Worm (Caenorhabditis elegans) whole organism, L1 larva: Measurements from ENCODE around the gene F59G1.4.

ENCODE experiments used
- C04F5.9 ChIP-seq: sonication (generic microtip); optimal IDR thresholded peaks from 2 replicates; lab custom pipeline; 2016; ENCODE audit warnings: missing genetic modification characterization, missing compliant biosample characterization
- C34B4.2 ChIP-seq: sonication (generic microtip); optimal IDR thresholded peaks from 2 replicates; lab custom pipeline; 2017; ENCODE audit warnings: mild to moderate bottlenecking, missing genetic modification characterization, missing compliant biosample characterization
- Y116A8C.19 ChIP-seq: sonication (generic microtip); optimal IDR thresholded peaks from 2 replicates; lab custom pipeline; 2016; ENCODE audit warnings: missing compliant biosample characterization, missing genetic modification characterization, borderline replicate concordance
- aha-1 ChIP-seq: fragments of 150-350 bp; optimal IDR thresholded peaks from 2 replicates; lab custom pipeline; 2014; ENCODE audit warnings: missing biosample characterization, missing genetic modification characterization
- alr-1 ChIP-seq: fragments of 200-800 bp; sonication (Bioruptor generic); optimal IDR thresholded peaks from 2 replicates; lab custom pipeline; 2018; ENCODE audit warnings: borderline replicate concordance, mild to moderate bottlenecking, missing genetic modification characterization, missing compliant biosample characterization
- blmp-1 ChIP-seq: fragments of 150-350 bp; optimal IDR thresholded peaks from 2 replicates; lab custom pipeline; 2014; ENCODE audit warnings: missing biosample characterization, missing genetic modification characterization
- ces-1 ChIP-seq: fragments of 150-350 bp; optimal IDR thresholded peaks from 2 replicates; lab custom pipeline; 2014; ENCODE audit warnings: missing biosample characterization, missing genetic modification reagents, missing genetic modification characterization
- dsc-1 ChIP-seq: sonication (generic microtip); optimal IDR thresholded peaks from 2 replicates; lab custom pipeline; 2016; ENCODE audit warnings: mild to moderate bottlenecking, missing genetic modification characterization, missing compliant biosample characterization
- efl-1 ChIP-seq, 4 experiments: fragments of 150-350 bp; optimal IDR thresholded peaks in 3 of 4; peaks in 1 of 4; 1 replicate in 1 of 4; 2 replicates in 3 of 4; lab custom pipeline; 2014; ENCODE audit warnings: missing biosample characterization in 2 of 4, missing genetic modification characterization in 2 of 4, missing genetic modification reagents in 2 of 4
- efl-3 ChIP-seq: fragments of 200-800 bp; sonication (Bioruptor generic); optimal IDR thresholded peaks from 2 replicates; lab custom pipeline; 2018; ENCODE audit warnings: mild to moderate bottlenecking, missing genetic modification characterization, missing compliant biosample characterization
- egl-27 ChIP-seq, 2 experiments: fragments of 150-350 bp in 1 of 2; sonication (generic microtip); optimal IDR thresholded peaks; 3 replicates each; lab custom pipeline; 2017 to 2018; ENCODE audit warnings: missing biosample characterization in 2 of 2, missing genetic modification characterization in 2 of 2, missing genetic modification reagents in 2 of 2
- elt-2 ChIP-seq: sonication (generic microtip); optimal IDR thresholded peaks from 2 replicates; lab custom pipeline; 2016; ENCODE audit warnings: missing genetic modification characterization, mild to moderate bottlenecking, inconsistent platforms, missing compliant biosample characterization, missing genetic modification reagents
- ets-5 ChIP-seq: fragments of 200-800 bp; sonication (Bioruptor generic); IDR thresholded peaks from 2 replicates; pipeline ENCODE4 v1.3.6; 2022; ENCODE audit warnings: missing genetic modification characterization, missing compliant biosample characterization
- fkh-8 ChIP-seq: sonication (generic microtip); optimal IDR thresholded peaks from 2 replicates; lab custom pipeline; 2016; ENCODE audit warnings: mild to moderate bottlenecking, missing genetic modification characterization, missing compliant biosample characterization
- hlh-4 ChIP-seq: sonication (generic microtip); optimal IDR thresholded peaks from 2 replicates; lab custom pipeline; 2016; ENCODE audit warnings: mild to moderate bottlenecking, missing genetic modification characterization, missing compliant biosample characterization
- isw-1 ChIP-seq: fragments of 200-800 bp; sonication (Bioruptor generic); IDR thresholded peaks from 2 replicates; pipeline ENCODE4 v1.3.6; 2022; ENCODE audit warnings: missing genetic modification characterization, missing compliant biosample characterization
- jun-1 ChIP-seq: fragments of 150-350 bp; optimal IDR thresholded peaks from 2 replicates; lab custom pipeline; 2014; ENCODE audit warnings: missing biosample characterization, missing genetic modification reagents, missing genetic modification characterization
- lin-13 ChIP-seq: fragments of 150-350 bp; optimal IDR thresholded peaks from 2 replicates; lab custom pipeline; 2014; ENCODE audit warnings: missing biosample characterization, missing genetic modification reagents, missing genetic modification characterization
- lin-14 ChIP-seq: fragments of 200-800 bp; sonication (Bioruptor generic); optimal IDR thresholded peaks from 2 replicates; lab custom pipeline; 2018; ENCODE audit warnings: mild to moderate bottlenecking, missing genetic modification characterization, moderate library complexity, missing compliant biosample characterization
- lin-35 ChIP-seq, 2 experiments: fragments of 150-350 bp; optimal IDR thresholded peaks; 2 replicates each; lab custom pipeline; 2014; ENCODE audit warnings: missing biosample characterization in 2 of 2, missing genetic modification characterization in 2 of 2, missing genetic modification reagents in 2 of 2
- lir-3 ChIP-seq: sonication (generic microtip); optimal IDR thresholded peaks from 2 replicates; lab custom pipeline; 2016; ENCODE audit warnings: mild to moderate bottlenecking, missing genetic modification characterization, moderate library complexity, missing compliant biosample characterization; ENCODE audit not compliant: poor library complexity
- mdl-1 ChIP-seq, 2 experiments: fragments of 150-350 bp; optimal IDR thresholded peaks; 2 replicates each; lab custom pipeline; 2014 to 2017; ENCODE audit warnings: missing biosample characterization in 2 of 2, missing genetic modification characterization in 2 of 2, inconsistent platforms in 1 of 2
- mep-1 ChIP-seq: fragments of 150-350 bp; optimal IDR thresholded peaks from 2 replicates; lab custom pipeline; 2014; ENCODE audit warnings: missing biosample characterization, missing genetic modification characterization
- nhr-11 ChIP-seq: fragments of 150-350 bp; optimal IDR thresholded peaks from 2 replicates; lab custom pipeline; 2014; ENCODE audit warnings: missing biosample characterization, missing genetic modification characterization
- nhr-19 ChIP-seq: fragments of 200-800 bp; sonication (Bioruptor generic); conservative IDR thresholded peaks from 2 replicates; pipeline ENCODE4 v1.3.6; 2022; ENCODE audit warnings: missing genetic modification characterization, missing compliant biosample characterization
- nhr-20 ChIP-seq: sonication (generic microtip); optimal IDR thresholded peaks from 2 replicates; lab custom pipeline; 2016; ENCODE audit warnings: mild to moderate bottlenecking, missing genetic modification characterization, missing compliant biosample characterization
- nhr-47 ChIP-seq: sonication (generic microtip); optimal IDR thresholded peaks from 2 replicates; lab custom pipeline; 2016; ENCODE audit warnings: mild to moderate bottlenecking, missing genetic modification characterization, moderate library complexity, missing compliant biosample characterization
- nhr-71 ChIP-seq: sonication (generic microtip); optimal IDR thresholded peaks from 2 replicates; lab custom pipeline; 2016; ENCODE audit warnings: mild to moderate bottlenecking, missing genetic modification characterization, moderate library complexity, missing compliant biosample characterization
- nhr-76 ChIP-seq: sonication (generic microtip); optimal IDR thresholded peaks from 2 replicates; lab custom pipeline; 2017; ENCODE audit warnings: missing biosample characterization, missing genetic modification characterization
- nhr-77 ChIP-seq: fragments of 150-350 bp; optimal IDR thresholded peaks from 2 replicates; lab custom pipeline; 2014; ENCODE audit warnings: missing biosample characterization, missing genetic modification characterization
- nhr-85 ChIP-seq: sonication (generic microtip); peaks from one replicate; lab custom pipeline; 2016; ENCODE audit warnings: missing genetic modification characterization, inconsistent platforms, missing compliant biosample characterization
- pax-3 ChIP-seq: fragments of 200-800 bp; sonication (Bioruptor generic); optimal IDR thresholded peaks from 2 replicates; lab custom pipeline; 2018; ENCODE audit warnings: mild to moderate bottlenecking, missing genetic modification characterization, moderate library complexity, missing compliant biosample characterization
- pqm-1 ChIP-seq: sonication (generic microtip); optimal IDR thresholded peaks from 3 replicates; lab custom pipeline; 2017; ENCODE audit warnings: missing biosample characterization, missing genetic modification characterization
- rnt-1 ChIP-seq: sonication (generic microtip); optimal IDR thresholded peaks from 2 replicates; lab custom pipeline; 2016; ENCODE audit warnings: mild to moderate bottlenecking, missing genetic modification characterization, moderate library complexity, missing compliant biosample characterization
- snpc-4 ChIP-seq: fragments of 150-350 bp; optimal IDR thresholded peaks from 2 replicates; lab custom pipeline; 2014; ENCODE audit warnings: missing biosample characterization, missing genetic modification characterization
- snu-23 ChIP-seq: sonication (generic microtip); optimal IDR thresholded peaks from 2 replicates; lab custom pipeline; 2016; ENCODE audit warnings: missing genetic modification characterization, missing compliant biosample characterization
- sox-4 ChIP-seq: sonication (generic microtip); optimal IDR thresholded peaks from 2 replicates; lab custom pipeline; 2016; ENCODE audit warnings: missing genetic modification characterization, missing compliant biosample characterization
- sup-37 ChIP-seq: fragments of 200-800 bp; sonication (Bioruptor generic); optimal IDR thresholded peaks from 2 replicates; lab custom pipeline; 2018; ENCODE audit warnings: mild to moderate bottlenecking, missing genetic modification characterization, missing compliant biosample characterization
- tlp-1 ChIP-seq: fragments of 150-350 bp; optimal IDR thresholded peaks from 2 replicates; lab custom pipeline; 2014; ENCODE audit warnings: missing biosample characterization, missing genetic modification characterization
- unc-30 ChIP-seq: sonication (generic microtip); optimal IDR thresholded peaks from 2 replicates; lab custom pipeline; 2017; ENCODE audit warnings: missing biosample characterization, missing genetic modification characterization
- unc-62 ChIP-seq: fragments of 150-350 bp; optimal IDR thresholded peaks from 2 replicates; lab custom pipeline; 2014; ENCODE audit warnings: missing biosample characterization, missing genetic modification reagents, missing genetic modification characterization
- unc-86 ChIP-seq: sonication (generic microtip); optimal IDR thresholded peaks from 2 replicates; lab custom pipeline; 2016; ENCODE audit warnings: missing genetic modification characterization, missing compliant biosample characterization
- unc-98 ChIP-seq: fragments of 200-800 bp; sonication (Bioruptor generic); IDR thresholded peaks from 2 replicates; pipeline ENCODE4 v1.3.6; 2022; ENCODE audit warnings: missing genetic modification characterization, missing compliant biosample characterization
- xbp-1 ChIP-seq: sonication (generic microtip); optimal IDR thresholded peaks from 2 replicates; lab custom pipeline; 2016; ENCODE audit warnings: missing genetic modification characterization, missing compliant biosample characterization
- zip-4 ChIP-seq: fragments of 200-800 bp; sonication (Bioruptor generic); optimal IDR thresholded peaks from 2 replicates; lab custom pipeline; 2018; ENCODE audit warnings: mild to moderate bottlenecking, missing genetic modification characterization, moderate library complexity, missing compliant biosample characterization
- ztf-11 ChIP-seq, 2 experiments: sonication (generic microtip); optimal IDR thresholded peaks; 2 replicates each; lab custom pipeline; 2016 to 2017; ENCODE audit warnings: missing genetic modification characterization in 2 of 2, missing biosample characterization in 1 of 2, missing compliant biosample characterization in 1 of 2
- ztf-4 ChIP-seq: fragments of 150-350 bp; optimal IDR thresholded peaks from 2 replicates; lab custom pipeline; 2014; ENCODE audit warnings: missing biosample characterization, missing genetic modification characterization

Gene F59G1.4

DNA sequence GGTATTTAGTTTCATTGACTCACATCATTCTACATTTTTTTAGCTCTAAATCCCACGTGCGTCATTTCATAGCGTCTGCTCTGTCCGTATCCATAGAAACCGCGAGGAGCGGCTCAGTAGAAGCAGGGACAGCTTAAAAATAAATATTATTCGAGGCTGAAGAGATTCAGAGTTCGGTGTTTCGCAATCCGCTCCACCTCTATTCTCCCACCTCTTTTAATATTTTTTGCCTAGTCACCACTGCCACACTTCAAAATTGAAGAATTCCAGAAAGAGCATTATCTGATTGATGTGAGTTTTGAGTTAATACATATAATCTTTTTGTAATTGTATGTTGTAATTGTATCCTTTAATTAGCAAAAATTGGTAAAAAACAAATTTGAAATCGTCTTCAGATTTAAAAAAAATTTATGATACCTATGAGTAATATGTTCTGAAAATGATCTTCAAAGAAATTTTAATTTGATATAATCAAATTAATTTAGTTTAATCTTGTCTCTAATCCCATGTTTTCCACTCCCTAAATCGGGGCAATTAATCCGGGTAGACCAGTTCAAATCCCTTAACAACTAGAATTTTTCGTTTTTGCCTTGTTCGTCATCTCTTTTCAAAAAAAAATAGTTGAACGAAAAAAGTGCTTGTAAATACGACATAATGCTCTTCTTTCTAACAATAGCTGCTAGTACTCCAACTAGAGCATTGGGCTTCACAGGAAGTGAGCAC, 6.4 kb upstream of the F59G1.4 start:
- no peak for TF ChIP-seq Y116A8C.19 (tag; lab: Kevin White, UChicago)
- no peak for TF ChIP-seq nhr-19 (GFP tag; lab: Robert Waterston, UW)
- no peak for TF ChIP-seq lin-35 (GFP tag; optimal IDR thresholded peaks at IDR 0.05; lab: Kevin White, UChicago)
- TF ChIP-seq ces-1, result no peak
- no peak for TF ChIP-seq ets-5
- TF ChIP-seq aha-1, result no peak
- no peak for TF ChIP-seq efl-1 (optimal IDR thresholded peaks at IDR 0.05; lab: Kevin White, UChicago)
- peak in 1 of 2 experiments; percentile 58 for TF ChIP-seq efl-1 (GFP tag; optimal IDR thresholded peaks at IDR 0.05 in 1 of 2; lab: Kevin White, UChicago)
- TF ChIP-seq nhr-47 (tag; lab: Kevin White, UChicago), result no peak
- TF ChIP-seq alr-1 (tag; lab: Kevin White, UChicago), result no peak
- no peak for TF ChIP-seq ztf-11 (tag; optimal IDR thresholded peaks at IDR 0.05; lab: Kevin White, UChicago)
- TF ChIP-seq hlh-4 (tag; lab: Kevin White, UChicago), result no peak
- peak; percentile 87 for TF ChIP-seq fkh-8
- no peak for TF ChIP-seq sup-37 (GFP tag; lab: Kevin White, UChicago)
- no peak for TF ChIP-seq nhr-11
- peak; percentile 25 for TF ChIP-seq lin-14 (GFP tag; lab: Kevin White, UChicago)
- TF ChIP-seq dsc-1 (tag; lab: Kevin White, UChicago), result peak; percentile 65
- no peak for TF ChIP-seq pax-3
- no peak for TF ChIP-seq xbp-1
- TF ChIP-seq isw-1 (GFP tag; lab: Robert Waterston, UW), result no peak
- TF ChIP-seq C04F5.9 (tag; lab: Kevin White, UChicago), result no peak
- peak; percentile 26 for TF ChIP-seq nhr-71 (tag; lab: Kevin White, UChicago)
- TF ChIP-seq C34B4.2, result no peak
- no peak for TF ChIP-seq snu-23 (GFP tag; lab: Kevin White, UChicago)

- no peak for TF ChIP-seq nhr-71 (tag; lab: Kevin White, UChicago)
- TF ChIP-seq jun-1 (tag; lab: Kevin White, UChicago), result peak; percentile 26
Measured at ce11 chrII:5892813-5893212, 3.2 kb upstream of the F59G1.4 start.

DNA sequence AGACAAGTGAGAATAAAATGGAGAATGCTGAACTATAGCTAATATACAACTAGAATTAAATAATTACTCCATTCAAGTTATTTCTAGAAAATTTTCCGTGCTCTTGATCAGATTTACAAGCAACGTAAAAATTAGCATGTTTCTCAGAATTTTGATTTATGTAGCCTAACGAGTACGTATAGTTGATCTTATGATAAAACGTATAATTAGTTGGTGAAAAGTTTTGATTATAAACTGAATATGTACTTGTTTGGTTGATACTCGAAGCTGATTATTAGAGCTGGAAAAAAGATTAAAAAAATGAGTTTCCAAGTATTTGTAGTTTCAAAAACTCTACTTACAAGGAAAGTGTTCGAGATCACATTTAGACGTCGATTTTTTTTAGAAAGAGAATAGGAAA, 542 bp downstream of the F59G1.4 start:
- TF ChIP-seq efl-3 (GFP tag; lab: Kevin White, UChicago) (no peak), snpc-4 (tag; lab: Kevin White, UChicago) (no peak), alr-1 (tag; lab: Kevin White, UChicago) (no peak), pax-3 (peak; percentile 62), lir-3 (tag; lab: Kevin White, UChicago) (no peak), unc-62 (no peak), blmp-1 (tag; lab: Kevin White, UChicago) (no peak), elt-2 (tag; lab: Kevin White, UChicago) (no peak), unc-98 (GFP tag; lab: Robert Waterston, UW) (no peak), fkh-8 (peak; percentile 72), nhr-47 (tag; lab: Kevin White, UChicago) (peak; percentile 35), nhr-71 (tag; lab: Kevin White, UChicago) (peak; percentile 64), zip-4 (GFP tag; lab: Kevin White, UChicago) (no peak), mep-1 (tag; lab: Kevin White, UChicago) (no peak), nhr-19 (GFP tag; lab: Robert Waterston, UW) (no peak), sox-4 (tag; lab: Kevin White, UChicago) (peak; percentile 1), nhr-11 (peak; percentile 82), nhr-77 (tag; lab: Kevin White, UChicago) (no peak), tlp-1 (tag; lab: Kevin White, UChicago) (no peak), nhr-76 (tag; lab: Kevin White, UChicago) (no peak), lin-13 (GFP tag; lab: Kevin White, UChicago) (no peak), dsc-1 (tag; lab: Kevin White, UChicago) (no peak), egl-27 (tag; optimal IDR thresholded peaks at IDR 0.05; lab: Kevin White, UChicago) (no peak), rnt-1 (no peak), mdl-1 (tag; optimal IDR thresholded peaks at IDR 0.05; lab: Kevin White, UChicago) (no peak), unc-86 (no peak), nhr-20 (tag; lab: Kevin White, UChicago) (no peak), nhr-85 (tag; lab: Kevin White, UChicago) (no peak), unc-30 (no peak), pqm-1 (tag; lab: Kevin White, UChicago) (no peak), ztf-4 (no peak), xbp-1 (no peak)
